Fruit fly (Drosophila melanogaster) Kc167 (cell line): ENCODE measurements around the gene CG8852.

ENCODE experiments used
- Myc ChIP-seq: fragments of >200 bp; optimal IDR thresholded peaks from 2 replicates; lab custom pipeline; 2017; ENCODE audit warnings: missing external identifiers
- Sin3A ChIP-seq: fragments of >200 bp; optimal IDR thresholded peaks from 2 replicates; lab custom pipeline; 2018; ENCODE audit warnings: missing external identifiers
- h ChIP-seq: fragments of >200 bp; optimal IDR thresholded peaks from 3 replicates; lab custom pipeline; 2018; ENCODE audit warnings: missing external identifiers
- insv ChIP-seq: fragments of >200 bp; optimal IDR thresholded peaks from 3 replicates; lab custom pipeline; 2018; ENCODE audit warnings: missing external identifiers
- psq ChIP-seq: fragments of >200 bp; optimal IDR thresholded peaks from 2 replicates; lab custom pipeline; 2017; ENCODE audit warnings: missing external identifiers
- ttk ChIP-seq: sonication (Bioruptor generic); optimal IDR thresholded peaks from 2 replicates; lab custom pipeline; 2017; ENCODE audit warnings: missing external identifiers

The CG8852 gene

DNA sequence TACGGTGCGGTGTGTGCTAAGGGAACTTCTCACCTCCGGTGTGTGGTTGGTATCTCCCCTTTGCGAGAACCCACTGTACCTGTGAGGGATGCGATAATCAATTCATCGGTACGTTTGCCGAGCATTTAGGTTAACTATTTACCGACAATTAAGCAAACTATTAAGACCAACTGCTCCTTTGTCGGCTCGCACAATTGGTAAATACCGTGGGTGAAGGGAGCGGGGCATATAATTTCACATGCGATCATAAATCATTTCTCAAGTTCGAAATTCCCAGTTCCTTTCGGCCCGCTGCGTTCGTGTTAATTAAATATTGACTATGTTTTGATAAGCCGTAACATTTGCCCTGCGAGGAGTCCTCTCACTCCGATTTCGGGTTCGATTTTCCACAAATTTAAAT is 23.9 kb downstream of the CG8852 start:
- no peak for TF ChIP-seq h (lab: Kevin White, UChicago)
- TF ChIP-seq Myc (lab: Kevin White, UChicago), result no peak
- TF ChIP-seq psq (lab: Kevin White, UChicago), result no peak
- no peak for TF ChIP-seq Sin3A (lab: Kevin White, UChicago)
- TF ChIP-seq ttk (lab: Kevin White, UChicago), result no peak
- no peak for TF ChIP-seq insv (lab: Kevin White, UChicago)

DNA sequence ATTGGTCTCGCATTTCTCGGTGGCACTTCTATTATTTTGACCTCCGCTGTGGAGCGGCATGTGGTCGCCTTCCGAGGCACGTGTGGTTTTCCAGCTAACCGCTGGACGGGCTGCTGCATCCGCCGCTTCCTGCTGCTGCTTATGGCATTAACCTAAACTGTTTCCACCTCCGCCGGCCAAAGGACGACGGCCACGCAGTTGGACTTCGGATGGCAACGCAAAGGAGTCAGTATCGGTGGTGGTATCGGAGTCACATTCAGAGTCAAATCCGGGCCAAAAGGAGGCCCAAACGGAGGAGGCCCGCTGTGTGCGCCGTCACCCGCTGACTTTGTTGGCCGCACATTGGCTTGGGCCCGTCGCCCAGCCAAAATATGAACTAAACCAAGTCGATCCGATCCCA is 24.8 kb downstream of the CG8852 start:
- TF ChIP-seq ttk (lab: Kevin White, UChicago) (no peak), psq (lab: Kevin White, UChicago) (no peak)

DNA sequence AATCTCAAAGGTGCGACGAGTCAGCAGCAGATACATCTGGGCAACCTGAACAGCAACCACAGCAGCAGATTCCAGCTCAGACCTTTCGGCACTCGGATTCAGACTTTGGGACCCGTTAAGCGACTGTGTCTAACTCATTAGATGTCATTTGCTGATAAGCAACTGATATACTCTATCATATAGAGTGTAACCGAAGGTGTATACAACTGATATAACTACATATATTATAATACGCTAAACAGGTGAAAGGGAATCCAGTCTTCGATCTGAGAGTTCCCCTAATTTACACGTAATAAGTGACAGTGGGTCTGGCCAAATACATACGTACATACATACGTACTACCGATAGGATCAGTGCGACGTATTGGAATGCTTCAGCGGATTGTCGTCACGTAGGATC is 25.7 kb downstream of the CG8852 start:
- TF ChIP-seq h (lab: Kevin White, UChicago), result no peak

DNA sequence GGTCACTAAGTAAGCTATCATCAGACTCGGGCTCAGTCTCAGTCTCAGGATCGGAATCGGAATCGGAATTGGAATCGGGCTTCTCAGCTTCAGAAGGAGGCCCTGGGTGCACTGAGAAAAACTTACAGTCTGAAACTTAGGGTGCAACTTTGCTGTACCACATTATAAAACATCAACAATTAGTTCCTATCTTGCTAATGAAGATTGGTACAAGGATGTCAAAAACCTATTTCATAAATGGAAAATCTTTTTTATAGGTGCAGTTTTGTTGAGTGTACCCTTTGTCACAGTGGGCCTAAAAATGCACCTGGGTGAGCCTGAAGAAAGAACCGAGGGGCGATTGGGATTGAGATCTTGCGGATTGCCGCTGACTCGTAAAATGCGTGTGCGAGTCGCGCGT is 27.8 kb downstream of the CG8852 start:
- no peak for TF ChIP-seq insv (lab: Kevin White, UChicago)
- TF ChIP-seq Myc (lab: Kevin White, UChicago), result no peak
- no peak for TF ChIP-seq Sin3A (lab: Kevin White, UChicago)
- no peak for TF ChIP-seq ttk (lab: Kevin White, UChicago)
- no peak for TF ChIP-seq h (lab: Kevin White, UChicago)
- no peak for TF ChIP-seq psq (lab: Kevin White, UChicago)

DNA sequence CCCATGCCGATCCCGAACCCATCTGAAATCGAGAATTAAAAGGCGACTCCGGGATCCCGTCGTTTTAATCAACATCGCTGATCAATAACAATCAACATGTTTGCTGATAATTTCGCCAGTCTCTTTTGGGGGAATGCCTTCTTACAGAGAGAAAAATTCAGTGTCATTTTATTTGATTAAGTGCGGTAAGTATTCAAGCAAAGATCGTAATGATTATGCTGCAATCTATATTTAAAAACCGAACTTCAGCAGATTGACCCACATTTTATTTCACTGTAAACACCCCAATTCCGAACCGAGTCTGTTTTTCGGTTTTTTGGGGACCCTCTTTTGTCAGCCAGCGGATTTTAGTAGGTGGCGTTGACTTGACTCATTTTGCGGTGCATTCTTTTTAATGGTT is 29.0 kb downstream of the CG8852 start:
- no peak for TF ChIP-seq Sin3A (lab: Kevin White, UChicago)
- no peak for TF ChIP-seq psq (lab: Kevin White, UChicago)
- no peak for TF ChIP-seq Myc (lab: Kevin White, UChicago)
- TF ChIP-seq ttk (lab: Kevin White, UChicago), result no peak
- no peak for TF ChIP-seq h (lab: Kevin White, UChicago)

DNA sequence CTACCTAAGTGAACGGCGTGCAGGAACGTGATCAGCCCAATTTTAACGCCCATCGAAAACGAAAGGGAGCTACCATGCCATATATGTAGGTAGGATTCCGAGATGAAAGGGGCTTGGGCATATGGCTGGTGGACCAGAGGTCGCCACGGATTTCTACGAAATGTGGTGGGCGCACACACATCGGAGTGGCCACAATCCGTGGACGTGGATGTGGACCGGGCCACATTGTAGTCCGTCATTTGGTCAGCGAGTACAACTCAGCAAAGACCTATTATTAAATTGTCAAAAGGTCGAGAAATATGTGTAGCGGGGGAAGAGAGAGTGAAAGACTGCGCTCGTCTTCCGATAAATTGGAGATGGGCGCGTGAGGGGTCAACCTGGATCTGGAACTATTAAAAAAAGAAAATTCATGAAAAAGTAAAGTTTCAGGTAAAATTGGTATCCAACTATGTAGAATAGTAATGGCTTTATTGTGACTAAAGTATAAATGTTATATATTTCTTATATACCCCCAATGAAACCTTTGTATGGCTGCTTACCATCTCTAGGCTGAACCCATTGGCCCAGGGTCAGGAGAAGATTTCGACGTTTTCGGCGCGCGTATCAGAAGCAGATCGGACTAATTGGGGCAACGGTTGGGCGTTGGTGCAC is 30.6 kb downstream of the CG8852 start:
- TF ChIP-seq Myc (lab: Kevin White, UChicago) (no peak), h (lab: Kevin White, UChicago) (no peak), Sin3A (lab: Kevin White, UChicago) (no peak), insv (lab: Kevin White, UChicago) (no peak), ttk (lab: Kevin White, UChicago) (no peak), psq (lab: Kevin White, UChicago) (no peak)

DNA sequence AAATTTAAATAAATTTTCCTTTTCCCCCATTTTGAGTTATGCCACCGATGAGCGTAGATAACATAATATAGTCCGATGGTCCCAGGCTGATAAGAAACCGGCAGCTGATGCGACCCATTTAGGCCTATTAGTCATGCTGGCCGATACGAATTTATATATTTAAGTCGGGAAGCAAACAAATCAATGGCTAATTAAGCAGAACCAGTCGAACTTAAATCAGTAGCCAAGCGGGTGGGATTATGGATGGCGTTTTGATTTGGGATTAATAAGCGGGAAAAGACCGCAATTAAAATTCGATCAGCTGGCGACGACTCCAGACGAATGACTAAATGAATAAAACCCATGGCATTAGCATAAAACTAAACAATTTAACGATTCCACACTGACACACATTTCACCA is 32.0 kb downstream of the CG8852 start:
- no peak for TF ChIP-seq Myc (lab: Kevin White, UChicago)
- no peak for TF ChIP-seq insv (lab: Kevin White, UChicago)
- no peak for TF ChIP-seq Sin3A (lab: Kevin White, UChicago)
- no peak for TF ChIP-seq psq (lab: Kevin White, UChicago)
- no peak for TF ChIP-seq h (lab: Kevin White, UChicago)
- TF ChIP-seq ttk (lab: Kevin White, UChicago), result no peak

DNA sequence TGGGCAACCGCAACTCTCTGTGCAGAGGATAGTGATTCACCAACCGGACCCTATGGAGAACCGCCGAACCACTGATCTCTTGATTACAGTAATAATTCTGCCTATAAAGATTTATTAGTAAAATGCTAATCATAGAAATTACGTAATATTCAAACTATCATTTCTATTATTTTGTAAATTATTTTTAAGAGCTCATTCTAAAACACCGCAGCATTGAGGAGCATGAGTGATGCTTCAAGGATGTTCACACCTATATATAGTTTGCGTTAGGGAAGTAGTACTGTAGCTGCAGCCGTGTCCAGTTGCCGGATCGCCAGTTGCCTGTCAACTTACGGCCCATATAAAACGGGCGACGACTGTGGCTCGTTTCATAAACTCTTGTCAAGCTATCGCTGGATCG is 32.5 kb downstream of the CG8852 start:
- TF ChIP-seq h (lab: Kevin White, UChicago) (no peak), Sin3A (lab: Kevin White, UChicago) (no peak), psq (lab: Kevin White, UChicago) (no peak), insv (lab: Kevin White, UChicago) (no peak), ttk (lab: Kevin White, UChicago) (no peak), Myc (lab: Kevin White, UChicago) (no peak)

DNA sequence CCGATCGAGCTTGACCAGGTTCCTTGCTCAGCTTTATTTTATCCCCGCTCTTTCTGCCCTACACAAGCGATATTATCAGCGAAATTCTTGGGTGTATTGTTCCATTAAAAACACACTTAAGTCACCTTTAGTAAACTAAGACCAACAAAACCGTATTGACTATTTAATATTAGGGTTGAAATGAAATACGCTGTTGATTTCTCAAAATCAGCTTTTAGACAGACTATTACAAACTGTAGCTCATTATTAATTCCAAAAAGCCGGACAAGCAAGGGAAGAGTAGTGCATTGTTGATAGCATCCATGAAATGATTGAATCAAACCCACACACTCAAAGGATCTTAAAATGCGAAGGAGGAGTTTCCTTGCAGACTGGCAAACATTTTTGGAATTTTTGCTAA is 33.4 kb downstream of the CG8852 start:
- TF ChIP-seq Sin3A (lab: Kevin White, UChicago), result no peak
- no peak for TF ChIP-seq h (lab: Kevin White, UChicago)
- no peak for TF ChIP-seq Myc (lab: Kevin White, UChicago)
- TF ChIP-seq ttk (lab: Kevin White, UChicago), result no peak
- TF ChIP-seq psq (lab: Kevin White, UChicago), result no peak
- no peak for TF ChIP-seq insv (lab: Kevin White, UChicago)

DNA sequence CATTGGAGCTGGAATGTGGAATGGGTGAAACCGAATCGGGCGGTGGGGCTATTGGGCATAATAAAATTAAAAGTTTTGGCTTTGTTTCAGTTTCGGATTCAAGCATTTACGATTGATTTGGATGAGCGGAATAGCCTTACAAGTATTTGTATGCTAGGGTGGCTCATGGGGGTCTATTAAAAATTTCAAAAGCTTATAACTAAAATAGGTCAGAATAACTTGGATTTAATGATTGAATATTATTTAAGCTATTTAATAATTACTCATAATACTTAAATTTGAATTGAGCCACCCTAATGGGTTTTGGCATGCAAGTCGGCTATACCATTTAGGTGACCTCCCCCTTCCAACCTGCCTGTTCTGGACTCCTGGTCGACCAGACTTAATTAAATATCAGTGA is 34.7 kb downstream of the CG8852 start:
- TF ChIP-seq insv (lab: Kevin White, UChicago) (no peak), Sin3A (lab: Kevin White, UChicago) (no peak), h (lab: Kevin White, UChicago) (no peak), ttk (lab: Kevin White, UChicago) (no peak), Myc (lab: Kevin White, UChicago) (no peak), psq (lab: Kevin White, UChicago) (no peak)

DNA sequence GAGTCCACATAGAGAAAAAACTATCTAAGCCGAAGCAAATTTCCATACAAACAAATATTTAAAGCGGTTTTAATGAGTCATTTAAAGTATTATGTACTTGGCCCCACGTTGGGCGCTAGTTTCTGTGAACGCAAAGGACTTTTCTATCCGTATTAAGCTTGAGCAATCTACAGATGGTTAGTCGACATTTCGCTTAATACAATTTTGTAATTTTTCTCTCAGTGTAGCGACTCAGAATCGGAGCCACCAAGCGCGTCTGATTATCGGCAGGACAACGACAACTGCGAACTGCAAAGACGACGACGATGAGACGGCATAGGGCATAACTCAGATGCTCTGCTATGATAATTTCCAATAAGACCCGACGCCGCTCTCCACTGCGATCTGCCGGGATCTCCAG is 37.5 kb downstream of the CG8852 start:
- TF ChIP-seq psq (lab: Kevin White, UChicago) (no peak), Myc (lab: Kevin White, UChicago) (no peak), h (lab: Kevin White, UChicago) (no peak), ttk (lab: Kevin White, UChicago) (no peak), Sin3A (lab: Kevin White, UChicago) (no peak), insv (lab: Kevin White, UChicago) (no peak)

DNA sequence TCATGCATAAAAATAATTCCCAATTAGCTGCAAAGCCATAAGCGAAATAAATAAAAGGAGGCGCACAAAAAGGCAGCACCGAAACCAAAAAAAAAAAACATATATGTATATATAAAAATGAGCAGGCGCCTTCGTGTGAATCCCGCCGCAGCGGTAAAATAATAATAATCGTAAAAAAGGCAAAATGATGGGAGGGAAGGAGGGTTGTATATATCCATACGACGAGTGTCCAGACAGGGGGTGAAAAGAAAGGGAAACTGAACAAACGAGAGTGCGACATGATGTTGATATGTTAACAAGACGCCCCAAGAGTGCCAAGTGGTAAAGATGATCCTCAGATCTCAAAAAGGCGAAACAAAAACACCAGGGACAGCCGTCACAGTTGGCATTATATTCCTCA is 39.6 kb downstream of the CG8852 start:
- no peak for TF ChIP-seq ttk (lab: Kevin White, UChicago)
- no peak for TF ChIP-seq psq (lab: Kevin White, UChicago)
- TF ChIP-seq insv (lab: Kevin White, UChicago), result no peak
- no peak for TF ChIP-seq Myc (lab: Kevin White, UChicago)
- no peak for TF ChIP-seq Sin3A (lab: Kevin White, UChicago)
